Fruit fly (Drosophila melanogaster): ENCODE measurements around the gene CG9922.

CG9922 gene

DNA sequence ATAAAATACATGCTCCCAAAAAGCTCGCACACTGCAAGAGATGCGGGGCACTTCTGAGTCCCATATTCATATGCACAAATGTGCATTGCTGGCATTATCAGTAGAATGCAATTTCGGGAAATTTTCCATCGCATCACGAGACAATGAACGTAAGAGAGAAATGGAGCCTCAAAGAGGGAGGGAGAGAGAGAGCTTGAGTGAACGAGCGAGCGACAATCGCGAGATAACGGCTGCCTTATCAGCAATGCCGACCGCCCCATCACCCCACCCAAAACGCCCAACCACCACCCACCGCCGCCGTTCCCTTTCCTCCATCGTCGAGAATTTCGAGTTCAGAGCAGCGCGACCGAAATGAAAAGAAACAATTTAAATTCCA is 19.7 kb upstream of the CG9922 start (continued):
- TF ChIP-seq chinmo (GFP tag; IDR thresholded peaks at IDR 0.05; ENCODE audit: partially characterized antibody) (peak; percentile 78; the same call in 3 of the 4 replicates), CG42726 (GFP tag; IDR thresholded peaks at IDR 0.05; ENCODE audit: partially characterized antibody) (0 out of 2 replicates have a peak, but pooled peaks have one; percentile 20), Trl (optimal IDR thresholded peaks at IDR 0.05) (peak; percentile 53), Trl (GFP tag; optimal IDR thresholded peaks at IDR 0.05) (no peak), vvl (GFP tag; IDR thresholded peaks at IDR 0.05) (peak; percentile 43; the same call in 1 of the 2 replicates), CG10654 (GFP tag; optimal IDR thresholded peaks at IDR 0.05) (no peak), Adf1 (GFP tag; IDR thresholded peaks at IDR 0.05) (peak; percentile 52), NFAT (GFP tag; IDR thresholded peaks at IDR 0.05) (peak; percentile 58; the same call in 1 of the 2 replicates), Eip74EF (GFP tag; optimal IDR thresholded peaks at IDR 0.05) (no peak), oc (tag; optimal IDR thresholded peaks at IDR 0.05) (no peak), kah (GFP tag; optimal IDR thresholded peaks at IDR 0.05) (no peak), CG10543 (GFP tag; optimal IDR thresholded peaks at IDR 0.05) (peak; percentile 73), toy (GFP tag; IDR thresholded peaks at IDR 0.05) (no peak), exex (tag; optimal IDR thresholded peaks at IDR 0.05) (peak; percentile 6), sisA (GFP tag; IDR thresholded peaks at IDR 0.05) (no peak), cad (GFP tag; optimal IDR thresholded peaks at IDR 0.05) (no peak), Drgx (GFP tag; IDR thresholded peaks at IDR 0.05) (peak; percentile 33; the same call in 1 of the 2 replicates), CG7786 (GFP tag; optimal IDR thresholded peaks at IDR 0.05) (no peak)

DNA sequence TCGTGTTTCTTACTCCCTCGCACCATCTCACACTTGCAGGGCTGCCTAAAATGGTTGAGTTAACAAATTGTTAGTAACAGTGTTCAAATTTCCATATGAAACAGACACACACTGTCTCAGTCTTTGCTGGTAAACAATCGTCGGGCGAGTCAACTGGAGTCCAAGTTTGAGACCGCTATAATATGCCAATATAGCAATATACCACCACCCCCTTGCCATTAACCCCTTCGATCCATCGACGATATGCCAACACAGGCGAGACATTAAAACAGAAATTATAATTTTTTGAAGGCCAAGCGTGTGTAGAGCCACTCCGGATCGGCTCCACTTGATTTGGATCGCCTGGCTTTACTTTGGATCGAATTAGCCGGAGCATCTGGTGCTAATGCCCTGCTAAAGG is 17.9 kb upstream of the CG9922 start:
- TF ChIP-seq hkb (optimal IDR thresholded peaks at IDR 0.05) (no peak), hkb (GFP tag; IDR thresholded peaks at IDR 0.05) (no peak), vvl (GFP tag; IDR thresholded peaks at IDR 0.05) (peak; percentile 77), CG7928 (GFP tag; optimal IDR thresholded peaks at IDR 0.05) (no peak), CG13894 (tag; optimal IDR thresholded peaks at IDR 0.05) (peak; percentile 96), exex (tag; optimal IDR thresholded peaks at IDR 0.05) (peak; percentile 14), crp (GFP tag; optimal IDR thresholded peaks at IDR 0.05) (no peak), CG11085 (GFP tag; IDR thresholded peaks at IDR 0.05) (no peak), Mrtf (GFP tag; IDR thresholded peaks at IDR 0.05) (0 out of 3 replicates have a peak, but pooled peaks have one; percentile 6), repo (GFP tag; optimal IDR thresholded peaks at IDR 0.05) (no peak), Scr (GFP tag; IDR thresholded peaks at IDR 0.05; ENCODE audit: partially characterized antibody) (no peak), CG8290 (GFP tag; optimal IDR thresholded peaks at IDR 0.05) (no peak), CG8290 (tag; optimal IDR thresholded peaks at IDR 0.05) (peak in 1 of 2 experiments; percentile 45), Deaf1 (tag; optimal IDR thresholded peaks at IDR 0.05) (no peak), CG10654 (GFP tag; optimal IDR thresholded peaks at IDR 0.05) (no peak), cwo (GFP tag; optimal IDR thresholded peaks at IDR 0.05) (peak; percentile 33), CG8281 (tag; optimal IDR thresholded peaks at IDR 0.05) (peak; percentile 91), ab (GFP tag; optimal IDR thresholded peaks at IDR 0.05) (no peak), CG4360 (GFP tag; IDR thresholded peaks at IDR 0.05) (no peak), en (GFP tag; optimal IDR thresholded peaks at IDR 0.05) (no peak), mirr (GFP tag; optimal IDR thresholded peaks at IDR 0.05) (peak; percentile 18), abd-A (tag; optimal IDR thresholded peaks at IDR 0.05) (peak; percentile 87), CG6683 (GFP tag; optimal IDR thresholded peaks at IDR 0.05) (no peak), NFAT (GFP tag; IDR thresholded peaks at IDR 0.05) (0 out of 2 replicates have a peak, but pooled peaks have one; percentile 25), CG12769 (tag; optimal IDR thresholded peaks at IDR 0.05) (peak; percentile 72), ftz-f1 (GFP tag; optimal IDR thresholded peaks at IDR 0.05) (peak; percentile 67), CG32772 (GFP tag; IDR thresholded peaks at IDR 0.05) (no peak), rib (GFP tag; IDR thresholded peaks at IDR 0.05) (peak; percentile 54; the same call in 1 of the 2 replicates), MBD-R2 (GFP tag; IDR thresholded peaks at IDR 0.05) (peak; percentile 14; the same call in 1 of the 2 replicates), CG3847 (GFP tag; IDR thresholded peaks at IDR 0.05) (no peak), ash1 (GFP tag; optimal IDR thresholded peaks at IDR 0.05) (no peak), Med (GFP tag) (peak; percentile 74), crol (GFP tag; IDR thresholded peaks at IDR 0.05) (peak; percentile 49), CG15011 (GFP tag; optimal IDR thresholded peaks at IDR 0.05) (peak; percentile 19), tna (GFP tag; IDR thresholded peaks at IDR 0.05; ENCODE audit: partially characterized antibody) (no peak), ci (GFP tag; IDR thresholded peaks at IDR 0.05) (0 out of 3 replicates have a peak, but pooled peaks have one; percentile 15)
